Worm (Caenorhabditis elegans) whole organism, L1 larva: ENCODE measurements around the gene C16A3.2.

Source experiments
- C16A3.4 ChIP-seq: fragments of 150-350 bp; optimal IDR thresholded peaks from 2 replicates; lab custom pipeline; 2014; ENCODE audit warnings: missing biosample characterization, missing genetic modification characterization
- Y116A8C.19 ChIP-seq: sonication (generic microtip); optimal IDR thresholded peaks from 2 replicates; lab custom pipeline; 2016; ENCODE audit warnings: missing compliant biosample characterization, missing genetic modification characterization, borderline replicate concordance
- aly-2 ChIP-seq: fragments of 150-350 bp; optimal IDR thresholded peaks from 2 replicates; lab custom pipeline; 2014; ENCODE audit warnings: missing biosample characterization, missing genetic modification characterization
- ama-1 ChIP-seq: fragments of 150-350 bp; optimal IDR thresholded peaks from 2 replicates; lab custom pipeline; 2014
- blmp-1 ChIP-seq: fragments of 150-350 bp; optimal IDR thresholded peaks from 2 replicates; lab custom pipeline; 2014; ENCODE audit warnings: missing biosample characterization, missing genetic modification characterization
- ceh-63 ChIP-seq: fragments of 200-800 bp; sonication (Bioruptor generic); optimal IDR thresholded peaks from 2 replicates; lab custom pipeline; 2018; ENCODE audit warnings: mild to moderate bottlenecking, missing genetic modification characterization, missing compliant biosample characterization
- ceh-82 ChIP-seq, 3 experiments: fragments of 150-350 bp in 1 of 3; sonication (generic microtip) in 2 of 3; optimal IDR thresholded peaks; 2 replicates each; lab custom pipeline; 2014 to 2017; ENCODE audit warnings: missing biosample characterization in 3 of 3, missing genetic modification characterization in 3 of 3
- ceh-88 ChIP-seq: fragments of 200-800 bp; sonication (Bioruptor generic); IDR thresholded peaks from 2 replicates; pipeline ENCODE4 v1.3.6; 2022; ENCODE audit warnings: missing genetic modification characterization, missing compliant biosample characterization
- ceh-90 ChIP-seq: sonication (generic microtip); optimal IDR thresholded peaks from 2 replicates; lab custom pipeline; 2016; ENCODE audit warnings: missing genetic modification characterization, missing compliant biosample characterization
- ces-1 ChIP-seq: fragments of 150-350 bp; optimal IDR thresholded peaks from 2 replicates; lab custom pipeline; 2014; ENCODE audit warnings: missing biosample characterization, missing genetic modification reagents, missing genetic modification characterization
- dsc-1 ChIP-seq: sonication (generic microtip); optimal IDR thresholded peaks from 2 replicates; lab custom pipeline; 2016; ENCODE audit warnings: mild to moderate bottlenecking, missing genetic modification characterization, missing compliant biosample characterization
- egl-13 ChIP-seq: sonication (generic microtip); optimal IDR thresholded peaks from 2 replicates; lab custom pipeline; 2016; ENCODE audit warnings: missing genotype, missing genetic modification reagents, missing genetic modification characterization, missing compliant biosample characterization
- elt-2 ChIP-seq: sonication (generic microtip); optimal IDR thresholded peaks from 2 replicates; lab custom pipeline; 2016; ENCODE audit warnings: missing genetic modification characterization, mild to moderate bottlenecking, inconsistent platforms, missing compliant biosample characterization, missing genetic modification reagents
- elt-3 ChIP-seq, 6 experiments: fragments of 150-350 bp in 1 of 6; sonication (generic microtip); optimal IDR thresholded peaks; 2 replicates each; lab custom pipeline; 2017 to 2018; ENCODE audit warnings: missing biosample characterization in 6 of 6, missing genetic modification characterization in 6 of 6, inconsistent platforms in 1 of 6
- ets-5 ChIP-seq: fragments of 200-800 bp; sonication (Bioruptor generic); IDR thresholded peaks from 2 replicates; pipeline ENCODE4 v1.3.6; 2022; ENCODE audit warnings: missing genetic modification characterization, missing compliant biosample characterization
- grh-1 ChIP-seq: fragments of 200-800 bp; sonication (Bioruptor generic); IDR thresholded peaks from 2 replicates; pipeline ENCODE4 v1.3.6; 2022; ENCODE audit warnings: missing genetic modification reagents, missing genetic modification characterization, missing compliant biosample characterization
- hlh-17 ChIP-seq: fragments of 200-800 bp; sonication (Bioruptor generic); optimal IDR thresholded peaks from 2 replicates; lab custom pipeline; 2018; ENCODE audit warnings: missing genetic modification characterization, mild to moderate bottlenecking, missing compliant biosample characterization, moderate library complexity, borderline replicate concordance
- hlh-4 ChIP-seq: sonication (generic microtip); optimal IDR thresholded peaks from 2 replicates; lab custom pipeline; 2016; ENCODE audit warnings: mild to moderate bottlenecking, missing genetic modification characterization, missing compliant biosample characterization
- hpl-2 ChIP-seq: fragments of 150-350 bp; optimal IDR thresholded peaks from 2 replicates; lab custom pipeline; 2014; ENCODE audit warnings: missing biosample characterization, missing genetic modification reagents, missing genetic modification characterization
- jun-1 ChIP-seq: fragments of 150-350 bp; optimal IDR thresholded peaks from 2 replicates; lab custom pipeline; 2014; ENCODE audit warnings: missing biosample characterization, missing genetic modification reagents, missing genetic modification characterization
- lin-14 ChIP-seq: fragments of 200-800 bp; sonication (Bioruptor generic); optimal IDR thresholded peaks from 2 replicates; lab custom pipeline; 2018; ENCODE audit warnings: mild to moderate bottlenecking, missing genetic modification characterization, moderate library complexity, missing compliant biosample characterization
- lin-35 ChIP-seq, 2 experiments: fragments of 150-350 bp; optimal IDR thresholded peaks; 2 replicates each; lab custom pipeline; 2014; ENCODE audit warnings: missing biosample characterization in 2 of 2, missing genetic modification characterization in 2 of 2, missing genetic modification reagents in 2 of 2
- lsy-2 ChIP-seq, 2 experiments: fragments of 150-350 bp; optimal IDR thresholded peaks; 2 replicates each; lab custom pipeline; 2014; ENCODE audit warnings: missing biosample characterization in 2 of 2, missing genetic modification characterization in 2 of 2
- mep-1 ChIP-seq: fragments of 150-350 bp; optimal IDR thresholded peaks from 2 replicates; lab custom pipeline; 2014; ENCODE audit warnings: missing biosample characterization, missing genetic modification characterization
- nhr-11 ChIP-seq: fragments of 150-350 bp; optimal IDR thresholded peaks from 2 replicates; lab custom pipeline; 2014; ENCODE audit warnings: missing biosample characterization, missing genetic modification characterization
- nhr-12 ChIP-seq: sonication (generic microtip); optimal IDR thresholded peaks from 2 replicates; lab custom pipeline; 2017; ENCODE audit warnings: missing biosample characterization, missing genetic modification characterization
- nhr-19 ChIP-seq: fragments of 200-800 bp; sonication (Bioruptor generic); conservative IDR thresholded peaks from 2 replicates; pipeline ENCODE4 v1.3.6; 2022; ENCODE audit warnings: missing genetic modification characterization, missing compliant biosample characterization
- nhr-20 ChIP-seq: sonication (generic microtip); optimal IDR thresholded peaks from 2 replicates; lab custom pipeline; 2016; ENCODE audit warnings: mild to moderate bottlenecking, missing genetic modification characterization, missing compliant biosample characterization
- nhr-71 ChIP-seq: sonication (generic microtip); optimal IDR thresholded peaks from 2 replicates; lab custom pipeline; 2016; ENCODE audit warnings: mild to moderate bottlenecking, missing genetic modification characterization, moderate library complexity, missing compliant biosample characterization
- nhr-85 ChIP-seq: sonication (generic microtip); peaks from one replicate; lab custom pipeline; 2016; ENCODE audit warnings: missing genetic modification characterization, inconsistent platforms, missing compliant biosample characterization
- nhr-90 ChIP-seq: sonication (generic microtip); optimal IDR thresholded peaks from 2 replicates; lab custom pipeline; 2016; ENCODE audit warnings: mild to moderate bottlenecking, missing genetic modification characterization, missing compliant biosample characterization; ENCODE audit not compliant: poor library complexity
- skn-1 ChIP-seq: fragments of 150-350 bp; optimal IDR thresholded peaks from 2 replicates; lab custom pipeline; 2014; ENCODE audit warnings: missing biosample characterization, missing genetic modification characterization
- snu-23 ChIP-seq: sonication (generic microtip); optimal IDR thresholded peaks from 2 replicates; lab custom pipeline; 2016; ENCODE audit warnings: missing genetic modification characterization, missing compliant biosample characterization
- sptf-1 ChIP-seq: fragments of 150-350 bp; optimal IDR thresholded peaks from 2 replicates; lab custom pipeline; 2014; ENCODE audit warnings: missing biosample characterization, missing genetic modification characterization
- unc-86 ChIP-seq: sonication (generic microtip); optimal IDR thresholded peaks from 2 replicates; lab custom pipeline; 2016; ENCODE audit warnings: missing genetic modification characterization, missing compliant biosample characterization
- xbp-1 ChIP-seq: sonication (generic microtip); optimal IDR thresholded peaks from 2 replicates; lab custom pipeline; 2016; ENCODE audit warnings: missing genetic modification characterization, missing compliant biosample characterization
- ztf-4 ChIP-seq: fragments of 150-350 bp; optimal IDR thresholded peaks from 2 replicates; lab custom pipeline; 2014; ENCODE audit warnings: missing biosample characterization, missing genetic modification characterization

C16A3.2 gene

ce11 chrIII:6405121-6405520 is 15.5 kb downstream of the C16A3.2 start (continued):
- TF ChIP-seq nhr-19 (GFP tag; lab: Robert Waterston, UW), result peak; percentile 39
- TF ChIP-seq lin-14, result peak; percentile 71
- TF ChIP-seq nhr-85 (tag; lab: Kevin White, UChicago), result no peak
- TF ChIP-seq unc-86 (tag; lab: Kevin White, UChicago), result no peak
- TF ChIP-seq ces-1 (GFP tag; lab: Kevin White, UChicago), result no peak
- no peak for TF ChIP-seq grh-1 (GFP tag; lab: Robert Waterston, UW)

- TF ChIP-seq ceh-90 (tag; lab: Kevin White, UChicago), result no peak
- no peak for TF ChIP-seq nhr-71 (tag; lab: Kevin White, UChicago)
- TF ChIP-seq nhr-90, result no peak
- no peak for TF ChIP-seq hlh-17
- TF ChIP-seq hpl-2, result no peak
- TF ChIP-seq skn-1 (tag; lab: Kevin White, UChicago), result no peak
- TF ChIP-seq ets-5 (GFP tag; lab: Robert Waterston, UW), result no peak
- TF ChIP-seq grh-1 (GFP tag; lab: Robert Waterston, UW), result no peak
- TF ChIP-seq nhr-12 (tag; lab: Kevin White, UChicago), result no peak
- no peak for TF ChIP-seq hlh-4 (tag; lab: Kevin White, UChicago)
- TF ChIP-seq nhr-11 (tag; lab: Kevin White, UChicago), result no peak
- no peak for TF ChIP-seq ztf-4 (tag; lab: Kevin White, UChicago)
- TF ChIP-seq nhr-85 (tag; lab: Kevin White, UChicago), result no peak
- TF ChIP-seq, all 84 proteins: peak for 0
Measured at ce11 chrIII:6406829-6407228, 17.2 kb downstream of the C16A3.2 start, which contains the start of gene let-756. Gene let-756, plus strand, starts transcription at chrIII:6407129.

- TF ChIP-seq lin-35 (GFP tag; optimal IDR thresholded peaks at IDR 0.05; lab: Kevin White, UChicago) (peak in 1 of 2 experiments; percentile 29), ceh-88 (GFP tag; lab: Robert Waterston, UW) (no peak), C16A3.4 (tag; lab: Kevin White, UChicago) (peak; percentile 13), snu-23 (GFP tag; lab: Kevin White, UChicago) (peak; percentile 11), ceh-63 (GFP tag; lab: Kevin White, UChicago) (no peak), xbp-1 (tag; lab: Kevin White, UChicago) (no peak), nhr-71 (tag; lab: Kevin White, UChicago) (peak; percentile 35), egl-13 (tag; lab: Kevin White, UChicago) (no peak), ces-1 (GFP tag; lab: Kevin White, UChicago) (no peak), blmp-1 (tag; lab: Kevin White, UChicago) (peak; percentile 33), elt-2 (tag; lab: Kevin White, UChicago) (peak; percentile 25), nhr-20 (no peak), nhr-85 (tag; lab: Kevin White, UChicago) (peak; percentile 61), nhr-11 (tag; lab: Kevin White, UChicago) (no peak), ceh-82 (tag; optimal IDR thresholded peaks at IDR 0.05; lab: Kevin White, UChicago) (no peak), elt-3 (tag; optimal IDR thresholded peaks at IDR 0.05; lab: Kevin White, UChicago) (peak in 1 of 6 experiments; percentile 32), ama-1 (lab: Kevin White, UChicago) (no peak), sptf-1 (tag; lab: Kevin White, UChicago) (no peak), aly-2 (tag; lab: Kevin White, UChicago) (no peak), ceh-90 (tag; lab: Kevin White, UChicago) (no peak), jun-1 (tag; lab: Kevin White, UChicago) (no peak), lsy-2 (tag; optimal IDR thresholded peaks at IDR 0.05; lab: Kevin White, UChicago) (peak in 1 of 2 experiments; percentile 51), dsc-1 (tag; lab: Kevin White, UChicago) (no peak)
Measured at ce11 chrIII:6411430-6411829, 21.8 kb downstream of the C16A3.2 start.

DNA sequence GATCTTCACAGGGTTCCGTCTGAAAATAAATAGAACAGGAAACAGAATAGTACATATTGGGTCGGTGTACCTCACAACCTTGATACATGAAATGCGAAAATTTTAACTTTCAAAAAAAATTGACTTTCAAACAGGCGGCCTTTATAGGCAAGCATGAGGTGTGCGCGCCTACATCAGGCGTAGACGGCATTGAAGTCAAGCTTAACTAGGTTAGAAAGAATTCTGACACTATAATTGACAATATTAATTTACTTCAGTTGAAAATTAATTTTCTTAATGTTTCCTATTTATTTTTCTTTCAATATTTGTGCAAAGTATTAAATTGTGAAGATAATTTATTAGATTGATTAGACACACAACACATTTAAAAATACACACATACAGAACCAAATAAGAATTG is 22.3 kb downstream of the C16A3.2 start, which contains the start of gene C05D11.5:
C05D11.5 (minus strand) TSS at position 101 of the 400 bp plus-strand sequence.
- TF ChIP-seq mep-1 (tag; lab: Kevin White, UChicago), result no peak
- TF ChIP-seq ces-1 (GFP tag; lab: Kevin White, UChicago), result no peak
- TF ChIP-seq Y116A8C.19 (tag; lab: Kevin White, UChicago), result no peak
- TF ChIP-seq ceh-82 (tag; optimal IDR thresholded peaks at IDR 0.05; lab: Kevin White, UChicago), result no peak
- TF ChIP-seq, all 84 proteins: peak for 0
